Worm (Caenorhabditis elegans) whole organism, L4 larva: ENCODE data around the gene scl-5.
A peak's percentile ranks its signal among the peaks of the same experiment; 100 is the strongest.

Experiments used
- T26A8.4 ChIP-seq: fragments of 200-800 bp; sonication (Bioruptor generic); IDR thresholded peaks from 2 replicates; pipeline ENCODE4 v1.3.6; 2022; ENCODE audit warnings: missing genetic modification characterization, missing compliant biosample characterization
- Y48G9A.11 ChIP-seq: fragments of 200-800 bp; sonication (Bioruptor generic); IDR thresholded peaks from 2 replicates; pipeline ENCODE4 v1.3.6; 2022; ENCODE audit warnings: missing genetic modification reagents, missing genetic modification characterization, missing compliant biosample characterization
- Y5F2A.4 ChIP-seq: fragments of 200-800 bp; sonication (Bioruptor generic); optimal IDR thresholded peaks from 2 replicates; lab custom pipeline; 2018; ENCODE audit warnings: mild to moderate bottlenecking, missing genetic modification characterization, missing compliant biosample characterization
- Y75B8A.6 ChIP-seq: fragments of 200-800 bp; sonication (Bioruptor generic); IDR thresholded peaks from 2 replicates; pipeline ENCODE4 v1.3.6; 2022; ENCODE audit warnings: missing genetic modification reagents, missing genetic modification characterization, missing compliant biosample characterization
- ZK546.5 ChIP-seq, 2 experiments: sonication (generic microtip); optimal IDR thresholded peaks; 2 replicates each; lab custom pipeline; 2017; ENCODE audit warnings: missing biosample characterization in 2 of 2, missing genetic modification characterization in 2 of 2
- aha-1 ChIP-seq: fragments of 150-350 bp; peaks from one replicate; lab custom pipeline; 2014; ENCODE audit warnings: missing biosample characterization, missing genetic modification characterization
- ama-1 ChIP-seq: fragments of 150-350 bp; optimal IDR thresholded peaks from 2 replicates; lab custom pipeline; 2014; ENCODE audit warnings: inconsistent platforms, mixed read lengths
- daf-8 ChIP-seq: fragments of 200-800 bp; sonication (Bioruptor generic); IDR thresholded peaks from 2 replicates; pipeline ENCODE4 v1.3.6; 2022; ENCODE audit warnings: missing genetic modification characterization, missing compliant biosample characterization
- dmd-8 ChIP-seq: fragments of 200-800 bp; sonication (Bioruptor generic); IDR thresholded peaks from 2 replicates; pipeline ENCODE4 v1.3.6; 2022; ENCODE audit warnings: missing genetic modification characterization, missing compliant biosample characterization
- duxl-1 ChIP-seq: sonication (generic microtip); optimal IDR thresholded peaks from 2 replicates; lab custom pipeline; 2016; ENCODE audit warnings: mild to moderate bottlenecking, missing genetic modification characterization, moderate library complexity, missing compliant biosample characterization; ENCODE audit not compliant: poor library complexity
- egl-43 ChIP-seq: fragments of 200-800 bp; sonication (Bioruptor generic); IDR thresholded peaks from 2 replicates; pipeline ENCODE4 v1.3.6; 2022; ENCODE audit warnings: missing genetic modification reagents, missing genetic modification characterization, missing compliant biosample characterization
- gei-8 ChIP-seq: fragments of 200-800 bp; sonication (Bioruptor generic); optimal IDR thresholded peaks from 2 replicates; lab custom pipeline; 2018; ENCODE audit warnings: mild to moderate bottlenecking, missing genetic modification characterization, missing compliant biosample characterization
- hlh-11 ChIP-seq: fragments of 200-800 bp; sonication (Bioruptor generic); optimal IDR thresholded peaks from 2 replicates; lab custom pipeline; 2018; ENCODE audit warnings: mild to moderate bottlenecking, missing genetic modification characterization, missing compliant biosample characterization
- hmg-1.1 ChIP-seq: fragments of 200-800 bp; sonication (Bioruptor generic); IDR thresholded peaks from 2 replicates; pipeline ENCODE4 v1.3.6; 2022; ENCODE audit warnings: missing genetic modification reagents, missing genetic modification characterization, missing compliant biosample characterization
- lim-7 ChIP-seq: fragments of 200-800 bp; sonication (Bioruptor generic); IDR thresholded peaks from 2 replicates; pipeline ENCODE4 v1.3.6; 2022; ENCODE audit warnings: missing genetic modification characterization, missing compliant biosample characterization
- lir-3 ChIP-seq: sonication (generic microtip); optimal IDR thresholded peaks from 2 replicates; lab custom pipeline; 2016; ENCODE audit warnings: mild to moderate bottlenecking, missing genetic modification characterization, missing compliant biosample characterization
- mdl-1 ChIP-seq, 2 experiments: fragments of 150-350 bp in 1 of 2; sonication (generic microtip) in 1 of 2; optimal IDR thresholded peaks; 2 replicates each; lab custom pipeline; 2014 to 2017; ENCODE audit warnings: missing biosample characterization in 2 of 2, missing genetic modification characterization in 2 of 2
- mdt-29 ChIP-seq: fragments of 200-800 bp; sonication (Bioruptor generic); IDR thresholded peaks from 2 replicates; pipeline ENCODE4 v1.3.6; 2022; ENCODE audit warnings: missing genetic modification reagents, missing genetic modification characterization, missing compliant biosample characterization
- mes-2 ChIP-seq: sonication (generic microtip); optimal IDR thresholded peaks from 2 replicates; lab custom pipeline; 2016; ENCODE audit warnings: missing genotype, mild to moderate bottlenecking, missing genetic modification characterization, missing compliant biosample characterization; ENCODE audit not compliant: poor library complexity, severe bottlenecking
- nhr-102 ChIP-seq: sonication (generic microtip); optimal IDR thresholded peaks from 2 replicates; lab custom pipeline; 2016; ENCODE audit warnings: mild to moderate bottlenecking, missing genetic modification characterization, moderate library complexity, missing compliant biosample characterization
- nhr-11 ChIP-seq: fragments of 150-350 bp; optimal IDR thresholded peaks from 2 replicates; lab custom pipeline; 2014; ENCODE audit warnings: missing biosample characterization, missing genetic modification characterization
- nhr-28 ChIP-seq: fragments of 150-350 bp; optimal IDR thresholded peaks from 2 replicates; lab custom pipeline; 2014; ENCODE audit warnings: missing biosample characterization, missing genetic modification characterization
- nhr-6 ChIP-seq: fragments of 150-350 bp; optimal IDR thresholded peaks from 2 replicates; lab custom pipeline; 2014; ENCODE audit warnings: missing biosample characterization, missing genetic modification characterization
- nhr-76 ChIP-seq: fragments of 150-350 bp; optimal IDR thresholded peaks from 2 replicates; lab custom pipeline; 2014; ENCODE audit warnings: missing biosample characterization, missing genetic modification characterization
- pha-4 ChIP-seq, 2 experiments: fragments of 150-350 bp in 1 of 2; fragments of 200-800 bp in 1 of 2; sonication (Bioruptor generic) in 1 of 2; IDR thresholded peaks in 1 of 2; optimal IDR thresholded peaks in 1 of 2; 2 replicates each; pipeline versions ENCODE4 v1.3.6 to Lab custom; 2014 to 2022; ENCODE audit warnings: missing genetic modification characterization in 2 of 2, missing genetic modification reagents in 2 of 2, missing biosample characterization in 1 of 2, missing compliant biosample characterization in 1 of 2
- saeg-2 ChIP-seq: fragments of 200-800 bp; sonication (Bioruptor generic); IDR thresholded peaks from 2 replicates; pipeline ENCODE4 v1.3.6; 2022; ENCODE audit warnings: missing genetic modification reagents, missing genetic modification characterization, missing compliant biosample characterization
- set-16 ChIP-seq: fragments of 200-800 bp; sonication (Bioruptor generic); IDR thresholded peaks from 2 replicates; pipeline ENCODE4 v1.3.6; 2022; ENCODE audit warnings: missing genetic modification reagents, missing genetic modification characterization, missing compliant biosample characterization
- snpc-1.2 ChIP-seq: fragments of 200-800 bp; sonication (Bioruptor generic); IDR thresholded peaks from 2 replicates; pipeline ENCODE4 v1.3.6; 2022; ENCODE audit warnings: missing genetic modification reagents, missing genetic modification characterization, missing compliant biosample characterization
- unc-62 ChIP-seq, 3 experiments: fragments of 150-350 bp in 1 of 3; sonication (generic microtip); optimal IDR thresholded peaks in 2 of 3; peaks in 1 of 3; 1 replicate in 1 of 3; 2 replicates in 2 of 3; lab custom pipeline; 2014 to 2017; ENCODE audit warnings: missing biosample characterization in 3 of 3, missing genetic modification characterization in 3 of 3, missing genetic modification reagents in 3 of 3, missing genotype in 1 of 3
- ztf-7 ChIP-seq: fragments of 150-350 bp; optimal IDR thresholded peaks from 2 replicates; lab custom pipeline; 2014; ENCODE audit warnings: missing biosample characterization, missing genetic modification characterization

Gene scl-5

DNA sequence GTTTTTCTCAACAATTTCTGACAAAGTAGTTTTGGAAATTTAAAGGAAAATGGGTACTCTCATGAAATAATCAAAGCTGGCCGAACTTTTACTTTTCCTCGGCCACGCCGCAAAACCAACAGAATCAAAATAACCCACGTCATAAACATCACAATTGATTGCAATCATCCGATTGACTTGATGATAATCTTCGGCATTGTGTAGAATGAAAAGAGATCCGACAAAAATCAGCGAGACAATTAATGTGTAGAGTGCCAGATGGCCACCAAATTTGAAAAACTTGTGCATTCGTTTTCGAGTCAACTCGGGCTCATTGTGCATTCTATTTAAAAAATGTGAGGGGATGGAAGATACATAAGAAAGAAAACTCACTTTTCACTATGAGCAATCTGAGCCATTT lies 27.0 kb upstream of the scl-5 start:
- TF ChIP-seq nhr-28 (tag; lab: Kevin White, UChicago) = no peak
- no peak for TF ChIP-seq pha-4 (GFP tag; IDR thresholded peaks at IDR 0.05; lab: Robert Waterston, UW)
- TF ChIP-seq pha-4 (tag; optimal IDR thresholded peaks at IDR 0.05; lab: Kevin White, UChicago) = no peak
- TF ChIP-seq set-16 (GFP tag; lab: Robert Waterston, UW) = no peak
- no peak for TF ChIP-seq Y75B8A.6 (GFP tag; lab: Robert Waterston, UW)
- no peak for TF ChIP-seq egl-43 (GFP tag; lab: Robert Waterston, UW)
- TF ChIP-seq nhr-102 (tag; lab: Kevin White, UChicago) = no peak
- TF ChIP-seq lim-7 = no peak

DNA sequence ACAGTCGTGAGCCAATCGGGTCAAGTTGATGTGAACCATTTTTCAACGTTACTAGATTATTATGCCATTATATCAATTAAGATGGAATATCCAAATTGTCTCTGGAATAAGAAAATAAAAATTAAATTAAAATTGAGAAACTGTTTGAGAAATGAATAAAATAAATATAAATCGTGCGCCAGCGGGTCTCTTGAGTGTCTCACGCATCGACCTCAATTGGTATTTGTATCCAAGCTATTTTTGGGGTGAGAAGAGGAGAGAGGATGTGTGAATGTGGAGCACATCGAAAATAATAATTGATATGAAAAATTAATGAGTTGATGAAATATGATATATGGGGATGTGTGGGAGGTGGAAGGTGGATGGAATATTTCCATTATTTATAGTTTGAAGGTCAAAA lies 24.9 kb upstream of the scl-5 start, which contains the start of gene F49E11.2:
Gene F49E11.2 (minus strand): TSS at position 101 of the 400 bp plus-strand sequence.
- TF ChIP-seq aha-1 (tag; lab: Kevin White, UChicago) (peak; percentile 14), lir-3 (tag; lab: Kevin White, UChicago) (no peak)

DNA sequence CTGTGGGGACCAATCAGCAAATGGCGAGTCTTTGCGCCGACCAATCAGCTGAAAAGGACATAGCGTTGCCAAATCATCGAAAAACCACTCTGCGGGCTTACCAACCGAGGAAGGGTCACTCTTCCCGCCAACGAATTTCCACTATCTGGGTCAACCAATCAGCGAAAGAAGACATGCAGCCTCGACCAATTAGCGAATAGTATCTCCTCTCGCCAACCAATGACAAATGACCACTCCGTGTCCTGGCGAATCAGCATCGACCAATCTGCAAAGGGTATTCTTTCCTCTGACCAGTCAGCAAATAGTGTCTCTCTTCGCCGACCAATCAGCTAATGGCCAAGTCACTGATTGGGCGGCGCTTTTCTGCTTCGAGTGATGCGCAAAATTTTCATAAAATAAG lies 22.3 kb upstream of the scl-5 start:
- no peak for TF ChIP-seq daf-8
- no peak for TF ChIP-seq duxl-1 (tag; lab: Kevin White, UChicago)
- TF ChIP-seq ztf-7 (tag; lab: Kevin White, UChicago) = no peak
- no peak for TF ChIP-seq ZK546.5 (tag; optimal IDR thresholded peaks at IDR 0.05; lab: Kevin White, UChicago)
- TF ChIP-seq mdt-29 (GFP tag; lab: Robert Waterston, UW) = no peak

DNA sequence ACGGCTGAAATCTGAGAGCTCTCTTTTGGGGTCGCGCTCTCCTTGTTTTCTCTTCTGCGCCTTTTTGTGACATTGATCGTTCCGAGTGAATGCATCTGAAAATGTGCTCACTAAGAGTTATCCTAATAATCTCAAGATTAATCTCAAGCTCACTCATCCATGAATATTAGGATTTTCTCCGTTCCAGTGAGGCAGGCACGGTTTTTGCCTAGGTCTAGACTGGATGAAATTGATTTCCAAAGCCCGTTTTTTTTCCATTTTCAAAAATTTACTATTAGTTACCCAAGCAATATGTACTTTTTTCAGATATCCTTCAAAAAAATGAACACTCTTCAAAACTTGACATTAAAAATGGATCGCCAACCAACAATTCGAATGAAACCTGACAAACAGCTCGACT lies 21.7 kb upstream of the scl-5 start, which contains the start of gene amt-2:
Gene amt-2 (plus strand): TSS at position 301 of the 400 bp plus-strand sequence.
- TF ChIP-seq gei-8 (GFP tag; lab: Kevin White, UChicago) (no peak), nhr-11 (tag; lab: Kevin White, UChicago) (no peak), duxl-1 (tag; lab: Kevin White, UChicago) (no peak), ZK546.5 (tag; optimal IDR thresholded peaks at IDR 0.05; lab: Kevin White, UChicago) (no peak), dmd-8 (GFP tag; lab: Robert Waterston, UW) (no peak), Y48G9A.11 (GFP tag; lab: Robert Waterston, UW) (no peak), mes-2 (no peak), hmg-1.1 (GFP tag; lab: Robert Waterston, UW) (no peak), ztf-7 (tag; lab: Kevin White, UChicago) (no peak), nhr-6 (tag; lab: Kevin White, UChicago) (no peak), hlh-11 (no peak), Y75B8A.6 (GFP tag; lab: Robert Waterston, UW) (no peak), mdl-1 (tag; optimal IDR thresholded peaks at IDR 0.05; lab: Kevin White, UChicago) (no peak), saeg-2 (GFP tag; lab: Robert Waterston, UW) (no peak), Y5F2A.4 (GFP tag; lab: Kevin White, UChicago) (no peak), lim-7 (no peak), snpc-1.2 (no peak), ama-1 (lab: Kevin White, UChicago) (no peak)

DNA sequence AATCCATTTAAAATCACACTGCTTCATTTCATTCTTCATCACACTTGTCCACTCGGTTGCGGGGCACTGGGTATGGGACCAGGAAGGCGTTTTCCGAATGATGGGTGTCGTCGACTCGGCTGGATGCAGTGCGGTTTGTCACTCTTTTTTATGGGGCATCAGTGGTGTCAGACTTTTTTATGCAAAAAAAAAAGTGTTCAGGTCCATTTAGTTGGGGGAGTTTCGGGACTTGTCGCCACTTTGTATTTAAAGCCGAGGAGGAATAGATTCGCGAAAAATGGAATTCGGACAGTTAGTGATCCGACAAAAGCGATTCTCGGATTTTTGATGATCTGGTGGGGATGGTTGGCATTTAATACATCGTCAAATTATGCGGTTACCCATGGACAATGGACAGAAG lies 18.8 kb upstream of the scl-5 start:
- TF ChIP-seq aha-1 (tag; lab: Kevin White, UChicago) = peak; percentile 90
- TF ChIP-seq nhr-76 (tag; lab: Kevin White, UChicago) = no peak

DNA sequence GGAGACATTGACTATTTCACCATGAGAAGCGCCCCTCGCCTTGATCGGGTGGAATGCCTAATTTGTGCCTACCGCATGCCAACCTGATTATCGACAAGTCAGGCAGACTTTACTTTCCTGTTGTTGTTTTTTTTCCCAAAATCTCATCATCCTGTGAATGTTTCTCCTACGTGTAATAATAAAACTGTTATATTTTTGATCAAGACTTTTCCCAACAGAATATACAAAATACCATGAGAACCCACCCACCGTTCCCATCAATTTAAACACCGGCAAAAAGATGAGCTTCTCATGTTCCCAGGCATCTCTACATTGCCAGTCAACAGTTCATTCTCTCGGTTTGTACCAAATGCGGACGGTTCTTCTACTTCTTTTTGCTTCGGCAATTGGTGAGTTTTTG lies 17.0 kb upstream of the scl-5 start, which contains the start of gene scl-9:
Gene scl-9 (plus strand): TSS at position 301 of the 400 bp plus-strand sequence.
- peak in 1 of 2 experiments; percentile 49 for TF ChIP-seq unc-62 (GFP tag; optimal IDR thresholded peaks at IDR 0.05 in 1 of 2; lab: Kevin White, UChicago)
- no peak for TF ChIP-seq unc-62 (tag; optimal IDR thresholded peaks at IDR 0.05; lab: Kevin White, UChicago)
- TF ChIP-seq T26A8.4 (GFP tag; lab: Robert Waterston, UW) = no peak
- no peak for TF ChIP-seq mdl-1 (tag; optimal IDR thresholded peaks at IDR 0.05; lab: Kevin White, UChicago)
